Fruit fly (Drosophila melanogaster): ENCODE results near the gene CG9698.

The CG9698 gene

DNA sequence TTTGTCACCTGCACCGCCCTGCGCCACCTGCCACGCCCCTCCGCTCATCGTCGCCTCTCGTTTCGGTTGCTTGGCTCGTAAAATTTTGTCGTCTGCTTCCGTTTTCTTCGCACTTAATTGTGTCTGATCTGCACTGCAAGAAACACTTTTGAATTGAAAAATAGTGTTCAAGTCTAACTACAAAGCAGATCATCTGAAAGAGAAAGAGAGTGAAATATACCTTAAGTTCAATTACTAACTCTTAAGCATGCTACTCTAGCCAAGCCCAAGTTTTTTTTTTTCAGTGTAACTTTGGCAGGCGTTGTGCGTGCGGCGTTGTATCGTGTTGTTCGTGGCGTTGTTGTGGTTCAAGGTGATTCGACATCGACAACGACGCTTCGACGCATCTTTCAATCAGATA, 25.6 kb downstream of the CG9698 start (continued):
- TF ChIP-seq H15 (GFP tag; IDR thresholded peaks at IDR 0.05) (peak; percentile 91), CG8281 (tag; optimal IDR thresholded peaks at IDR 0.05) (peak; percentile 70), crp (GFP tag; optimal IDR thresholded peaks at IDR 0.05) (peak in 1 of 2 experiments; percentile 41), ewg (GFP tag; optimal IDR thresholded peaks at IDR 0.05) (peak; percentile 80), twi (tag; optimal IDR thresholded peaks at IDR 0.05) (peak; percentile 69), CG15601 (tag; optimal IDR thresholded peaks at IDR 0.05) (peak; percentile 75), Side (GFP tag; optimal IDR thresholded peaks at IDR 0.05) (peak; percentile 93), CG9797 (GFP tag; optimal IDR thresholded peaks at IDR 0.05) (no peak), D19B (GFP tag; optimal IDR thresholded peaks at IDR 0.05) (peak; percentile 76), knrl (GFP tag; IDR thresholded peaks at IDR 0.05; ENCODE audit: partially characterized antibody) (no peak), Awh (GFP tag; IDR thresholded peaks at IDR 0.05) (peak; percentile 93), insv (GFP tag; optimal IDR thresholded peaks at IDR 0.05) (peak in 1 of 2 experiments; percentile 33), NK7.1 (GFP tag; optimal IDR thresholded peaks at IDR 0.05) (peak; percentile 76), CG10274 (GFP tag; optimal IDR thresholded peaks at IDR 0.05) (peak; percentile 82), CG18619 (GFP tag; optimal IDR thresholded peaks at IDR 0.05) (peak; percentile 91), CG13775 (GFP tag; optimal IDR thresholded peaks at IDR 0.05) (peak; percentile 82), CG11696 (GFP tag; IDR thresholded peaks at IDR 0.05) (peak; percentile 80), Dp (GFP tag; optimal IDR thresholded peaks at IDR 0.05) (no peak), sd (tag; optimal IDR thresholded peaks at IDR 0.05) (peak; percentile 69), CG4424 (GFP tag; optimal IDR thresholded peaks at IDR 0.05) (peak; percentile 93), tup (GFP tag; optimal IDR thresholded peaks at IDR 0.05) (peak; percentile 80), CG14860 (GFP tag; IDR thresholded peaks at IDR 0.05; ENCODE audit: partially characterized antibody) (no peak), lov (optimal IDR thresholded peaks at IDR 0.05) (no peak), lov (GFP tag; IDR thresholded peaks at IDR 0.05) (peak; percentile 90), Dll (GFP tag; IDR thresholded peaks at IDR 0.05; ENCODE audit: partially characterized antibody) (no peak), mam (GFP tag; optimal IDR thresholded peaks at IDR 0.05) (peak; percentile 96), pum (GFP tag; optimal IDR thresholded peaks at IDR 0.05) (peak; percentile 94), zfh2 (GFP tag; optimal IDR thresholded peaks at IDR 0.05) (peak; percentile 91), toy (GFP tag; IDR thresholded peaks at IDR 0.05) (peak; percentile 67), Dfd (GFP tag; optimal IDR thresholded peaks at IDR 0.05) (no peak), gfzf (GFP tag; optimal IDR thresholded peaks at IDR 0.05) (peak; percentile 8), pan (optimal IDR thresholded peaks at IDR 0.05) (no peak), pan (GFP tag; optimal IDR thresholded peaks at IDR 0.05 in 1 of 2, IDR thresholded peaks at IDR 0.05 in 1 of 2) (peak in 1 of 2 experiments; percentile 94), gcm (GFP tag; optimal IDR thresholded peaks at IDR 0.05) (peak; percentile 81), CG12071 (GFP tag; optimal IDR thresholded peaks at IDR 0.05) (peak; percentile 92), onecut (GFP tag; IDR thresholded peaks at IDR 0.05) (peak; percentile 86), lbe (GFP tag; optimal IDR thresholded peaks at IDR 0.05) (no peak), Dek (tag; optimal IDR thresholded peaks at IDR 0.05) (peak; percentile 92), CG8388 (GFP tag; optimal IDR thresholded peaks at IDR 0.05) (peak; percentile 86), CG4282 (GFP tag; optimal IDR thresholded peaks at IDR 0.05) (peak; percentile 92), CG2129 (GFP tag; IDR thresholded peaks at IDR 0.05; ENCODE audit: partially characterized antibody) (no peak), sug (tag; optimal IDR thresholded peaks at IDR 0.05) (peak; percentile 87), sc (optimal IDR thresholded peaks at IDR 0.05) (no peak), sc (GFP tag; optimal IDR thresholded peaks at IDR 0.05) (peak; percentile 73), oc (tag; optimal IDR thresholded peaks at IDR 0.05) (peak; percentile 86), esg (GFP tag; conservative IDR thresholded peaks at IDR 0.05) (peak; percentile 93), eyg (GFP tag; optimal IDR thresholded peaks at IDR 0.05) (peak; percentile 77), nerfin-1 (tag; optimal IDR thresholded peaks at IDR 0.05) (peak; percentile 84), dmrt99B (tag; optimal IDR thresholded peaks at IDR 0.05) (peak; percentile 94), CG6813 (GFP tag; optimal IDR thresholded peaks at IDR 0.05) (peak; percentile 89), H2.0 (GFP tag; IDR thresholded peaks at IDR 0.05) (peak; percentile 94)

All from whole organism, embryonic.